Worm (Caenorhabditis elegans): Measurements from ENCODE around the gene T25D3.3.

DNA sequence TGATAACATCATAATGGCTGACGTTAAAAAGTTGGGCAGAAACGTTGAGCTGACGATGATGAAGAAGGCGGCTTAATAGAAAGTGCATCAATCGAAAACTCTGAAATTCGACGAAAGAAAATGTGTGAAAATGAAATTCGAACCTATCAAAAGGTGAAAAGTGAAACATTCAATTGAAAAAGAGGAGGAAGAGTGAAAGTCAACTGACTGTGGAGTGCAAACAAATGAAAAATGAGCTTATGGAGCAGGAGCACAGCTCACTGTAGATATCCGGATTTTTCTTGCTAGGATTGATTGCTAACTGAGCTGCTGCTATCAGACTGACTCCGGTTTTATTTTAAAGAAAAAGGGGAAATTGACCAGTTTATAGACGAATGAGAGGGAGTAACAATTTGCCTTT is 31.3 kb upstream of the T25D3.3 start, which contains the start of gene K10B4.3:
- no peak for TF ChIP-seq pha-4 (tag; optimal IDR thresholded peaks at IDR 0.05)
- no peak for TF ChIP-seq tbx-2 (tag; optimal IDR thresholded peaks at IDR 0.05)
